Worm (Caenorhabditis elegans) whole organism, L1 larva: Measurements from ENCODE around the gene flap-1.

Experiments
- C04F5.9 ChIP-seq: sonication (generic microtip); optimal IDR thresholded peaks from 2 replicates; lab custom pipeline; 2016; ENCODE audit warnings: missing genetic modification characterization, missing compliant biosample characterization
- aha-1 ChIP-seq: fragments of 150-350 bp; optimal IDR thresholded peaks from 2 replicates; lab custom pipeline; 2014; ENCODE audit warnings: missing biosample characterization, missing genetic modification characterization
- aly-2 ChIP-seq: fragments of 150-350 bp; optimal IDR thresholded peaks from 2 replicates; lab custom pipeline; 2014; ENCODE audit warnings: missing biosample characterization, missing genetic modification characterization
- ama-1 ChIP-seq: fragments of 150-350 bp; optimal IDR thresholded peaks from 2 replicates; lab custom pipeline; 2014
- blmp-1 ChIP-seq: fragments of 150-350 bp; optimal IDR thresholded peaks from 2 replicates; lab custom pipeline; 2014; ENCODE audit warnings: missing biosample characterization, missing genetic modification characterization
- ceh-63 ChIP-seq: fragments of 200-800 bp; sonication (Bioruptor generic); optimal IDR thresholded peaks from 2 replicates; lab custom pipeline; 2018; ENCODE audit warnings: mild to moderate bottlenecking, missing genetic modification characterization, missing compliant biosample characterization
- ceh-90 ChIP-seq: sonication (generic microtip); optimal IDR thresholded peaks from 2 replicates; lab custom pipeline; 2016; ENCODE audit warnings: missing genetic modification characterization, missing compliant biosample characterization
- ces-1 ChIP-seq: fragments of 150-350 bp; optimal IDR thresholded peaks from 2 replicates; lab custom pipeline; 2014; ENCODE audit warnings: missing biosample characterization, missing genetic modification reagents, missing genetic modification characterization
- dpl-1 ChIP-seq, 3 experiments: fragments of 150-350 bp in 2 of 3; sonication (generic microtip) in 1 of 3; optimal IDR thresholded peaks; 2 replicates each; lab custom pipeline; 2014 to 2017; ENCODE audit warnings: missing biosample characterization in 3 of 3, missing genetic modification characterization in 3 of 3, missing genetic modification reagents in 3 of 3
- dsc-1 ChIP-seq: sonication (generic microtip); optimal IDR thresholded peaks from 2 replicates; lab custom pipeline; 2016; ENCODE audit warnings: mild to moderate bottlenecking, missing genetic modification characterization, missing compliant biosample characterization
- efl-1 ChIP-seq, 4 experiments: fragments of 150-350 bp; optimal IDR thresholded peaks in 3 of 4; peaks in 1 of 4; 1 replicate in 1 of 4; 2 replicates in 3 of 4; lab custom pipeline; 2014; ENCODE audit warnings: missing biosample characterization in 2 of 4, missing genetic modification characterization in 2 of 4, missing genetic modification reagents in 2 of 4
- egl-27 ChIP-seq, 2 experiments: fragments of 150-350 bp in 1 of 2; sonication (generic microtip); optimal IDR thresholded peaks; 3 replicates each; lab custom pipeline; 2017 to 2018; ENCODE audit warnings: missing biosample characterization in 2 of 2, missing genetic modification characterization in 2 of 2, missing genetic modification reagents in 2 of 2
- ets-5 ChIP-seq: fragments of 200-800 bp; sonication (Bioruptor generic); IDR thresholded peaks from 2 replicates; pipeline ENCODE4 v1.3.6; 2022; ENCODE audit warnings: missing genetic modification characterization, missing compliant biosample characterization
- fkh-8 ChIP-seq: sonication (generic microtip); optimal IDR thresholded peaks from 2 replicates; lab custom pipeline; 2016; ENCODE audit warnings: mild to moderate bottlenecking, missing genetic modification characterization, missing compliant biosample characterization
- grh-1 ChIP-seq: fragments of 200-800 bp; sonication (Bioruptor generic); IDR thresholded peaks from 2 replicates; pipeline ENCODE4 v1.3.6; 2022; ENCODE audit warnings: missing genetic modification reagents, missing genetic modification characterization, missing compliant biosample characterization
- hlh-4 ChIP-seq: sonication (generic microtip); optimal IDR thresholded peaks from 2 replicates; lab custom pipeline; 2016; ENCODE audit warnings: mild to moderate bottlenecking, missing genetic modification characterization, missing compliant biosample characterization
- isw-1 ChIP-seq: fragments of 200-800 bp; sonication (Bioruptor generic); IDR thresholded peaks from 2 replicates; pipeline ENCODE4 v1.3.6; 2022; ENCODE audit warnings: missing genetic modification characterization, missing compliant biosample characterization
- lin-35 ChIP-seq, 2 experiments: fragments of 150-350 bp; optimal IDR thresholded peaks; 2 replicates each; lab custom pipeline; 2014; ENCODE audit warnings: missing biosample characterization in 2 of 2, missing genetic modification characterization in 2 of 2, missing genetic modification reagents in 2 of 2
- lin-39 ChIP-seq: fragments of 150-350 bp; optimal IDR thresholded peaks from 2 replicates; lab custom pipeline; 2014; ENCODE audit warnings: missing biosample characterization, missing genetic modification reagents, missing genetic modification characterization
- lir-3 ChIP-seq: sonication (generic microtip); optimal IDR thresholded peaks from 2 replicates; lab custom pipeline; 2016; ENCODE audit warnings: mild to moderate bottlenecking, missing genetic modification characterization, moderate library complexity, missing compliant biosample characterization; ENCODE audit not compliant: poor library complexity
- lsy-2 ChIP-seq, 2 experiments: fragments of 150-350 bp; optimal IDR thresholded peaks; 2 replicates each; lab custom pipeline; 2014; ENCODE audit warnings: missing biosample characterization in 2 of 2, missing genetic modification characterization in 2 of 2
- mdl-1 ChIP-seq, 2 experiments: fragments of 150-350 bp; optimal IDR thresholded peaks; 2 replicates each; lab custom pipeline; 2014 to 2017; ENCODE audit warnings: missing biosample characterization in 2 of 2, missing genetic modification characterization in 2 of 2, inconsistent platforms in 1 of 2
- mef-2 ChIP-seq: fragments of 150-350 bp; optimal IDR thresholded peaks from 2 replicates; lab custom pipeline; 2014; ENCODE audit warnings: missing biosample characterization, missing genetic modification characterization
- mep-1 ChIP-seq: fragments of 150-350 bp; optimal IDR thresholded peaks from 2 replicates; lab custom pipeline; 2014; ENCODE audit warnings: missing biosample characterization, missing genetic modification characterization
- nhr-11 ChIP-seq: fragments of 150-350 bp; optimal IDR thresholded peaks from 2 replicates; lab custom pipeline; 2014; ENCODE audit warnings: missing biosample characterization, missing genetic modification characterization
- nhr-47 ChIP-seq: sonication (generic microtip); optimal IDR thresholded peaks from 2 replicates; lab custom pipeline; 2016; ENCODE audit warnings: mild to moderate bottlenecking, missing genetic modification characterization, moderate library complexity, missing compliant biosample characterization
- nhr-71 ChIP-seq: sonication (generic microtip); optimal IDR thresholded peaks from 2 replicates; lab custom pipeline; 2016; ENCODE audit warnings: mild to moderate bottlenecking, missing genetic modification characterization, moderate library complexity, missing compliant biosample characterization
- nhr-76 ChIP-seq: sonication (generic microtip); optimal IDR thresholded peaks from 2 replicates; lab custom pipeline; 2017; ENCODE audit warnings: missing biosample characterization, missing genetic modification characterization
- nhr-85 ChIP-seq: sonication (generic microtip); peaks from one replicate; lab custom pipeline; 2016; ENCODE audit warnings: missing genetic modification characterization, inconsistent platforms, missing compliant biosample characterization
- nhr-90 ChIP-seq: sonication (generic microtip); optimal IDR thresholded peaks from 2 replicates; lab custom pipeline; 2016; ENCODE audit warnings: mild to moderate bottlenecking, missing genetic modification characterization, missing compliant biosample characterization; ENCODE audit not compliant: poor library complexity
- pax-3 ChIP-seq: fragments of 200-800 bp; sonication (Bioruptor generic); optimal IDR thresholded peaks from 2 replicates; lab custom pipeline; 2018; ENCODE audit warnings: mild to moderate bottlenecking, missing genetic modification characterization, moderate library complexity, missing compliant biosample characterization
- pqm-1 ChIP-seq: sonication (generic microtip); optimal IDR thresholded peaks from 3 replicates; lab custom pipeline; 2017; ENCODE audit warnings: missing biosample characterization, missing genetic modification characterization
- rnt-1 ChIP-seq: sonication (generic microtip); optimal IDR thresholded peaks from 2 replicates; lab custom pipeline; 2016; ENCODE audit warnings: mild to moderate bottlenecking, missing genetic modification characterization, moderate library complexity, missing compliant biosample characterization
- skn-1 ChIP-seq: fragments of 150-350 bp; optimal IDR thresholded peaks from 2 replicates; lab custom pipeline; 2014; ENCODE audit warnings: missing biosample characterization, missing genetic modification characterization
- snpc-4 ChIP-seq: fragments of 150-350 bp; optimal IDR thresholded peaks from 2 replicates; lab custom pipeline; 2014; ENCODE audit warnings: missing biosample characterization, missing genetic modification characterization
- swsn-7 ChIP-seq: sonication (generic microtip); optimal IDR thresholded peaks from 2 replicates; lab custom pipeline; 2016; ENCODE audit warnings: missing genetic modification characterization, missing compliant biosample characterization
- tbx-2 ChIP-seq: sonication (generic microtip); optimal IDR thresholded peaks from 2 replicates; lab custom pipeline; 2016; ENCODE audit warnings: missing genetic modification characterization, missing compliant biosample characterization
- unc-130 ChIP-seq: fragments of 150-350 bp; optimal IDR thresholded peaks from 2 replicates; lab custom pipeline; 2017; ENCODE audit warnings: missing biosample characterization, missing genetic modification characterization, inconsistent platforms
- unc-98 ChIP-seq: fragments of 200-800 bp; sonication (Bioruptor generic); IDR thresholded peaks from 2 replicates; pipeline ENCODE4 v1.3.6; 2022; ENCODE audit warnings: missing genetic modification characterization, missing compliant biosample characterization
- vab-15 ChIP-seq: sonication (generic microtip); optimal IDR thresholded peaks from 2 replicates; lab custom pipeline; 2017; ENCODE audit warnings: missing genotype, mild to moderate bottlenecking, missing genetic modification characterization, missing compliant biosample characterization
- zag-1 ChIP-seq: fragments of 150-350 bp; optimal IDR thresholded peaks from 2 replicates; lab custom pipeline; 2014; ENCODE audit warnings: missing biosample characterization, missing genetic modification characterization
- zip-4 ChIP-seq: fragments of 200-800 bp; sonication (Bioruptor generic); optimal IDR thresholded peaks from 2 replicates; lab custom pipeline; 2018; ENCODE audit warnings: mild to moderate bottlenecking, missing genetic modification characterization, moderate library complexity, missing compliant biosample characterization
- ztf-11 ChIP-seq, 2 experiments: sonication (generic microtip); optimal IDR thresholded peaks; 2 replicates each; lab custom pipeline; 2016 to 2017; ENCODE audit warnings: missing genetic modification characterization in 2 of 2, missing biosample characterization in 1 of 2, missing compliant biosample characterization in 1 of 2
- ztf-4 ChIP-seq: fragments of 150-350 bp; optimal IDR thresholded peaks from 2 replicates; lab custom pipeline; 2014; ENCODE audit warnings: missing biosample characterization, missing genetic modification characterization

The flap-1 gene

ce11 chrIII:6884203-6884602, 44.4 kb downstream of the flap-1 start, which contains the start of gene med-2:
med-2 (plus strand) TSS chrIII:6884503.
- TF ChIP-seq vab-15 (tag; lab: Kevin White, UChicago): no peak
- no peak for TF ChIP-seq ztf-11 (tag; optimal IDR thresholded peaks at IDR 0.05; lab: Kevin White, UChicago)
- TF ChIP-seq pqm-1 (tag; lab: Kevin White, UChicago): no peak
- TF ChIP-seq zag-1 (tag; lab: Kevin White, UChicago): no peak
- no peak for TF ChIP-seq snpc-4 (tag; lab: Kevin White, UChicago)
- no peak for TF ChIP-seq aly-2 (tag; lab: Kevin White, UChicago)
- no peak for TF ChIP-seq ets-5 (GFP tag; lab: Robert Waterston, UW)
- no peak for TF ChIP-seq zip-4 (GFP tag; lab: Kevin White, UChicago)
- TF ChIP-seq nhr-47: no peak
- no peak for TF ChIP-seq mdl-1 (tag; optimal IDR thresholded peaks at IDR 0.05; lab: Kevin White, UChicago)
- no peak for TF ChIP-seq skn-1 (tag; lab: Kevin White, UChicago)
- TF ChIP-seq lir-3 (tag; lab: Kevin White, UChicago): no peak
- no peak for TF ChIP-seq rnt-1 (tag; lab: Kevin White, UChicago)
- no peak for TF ChIP-seq unc-98
- TF ChIP-seq ama-1 (lab: Kevin White, UChicago): no peak
- no peak for TF ChIP-seq dpl-1 (GFP tag; optimal IDR thresholded peaks at IDR 0.05; lab: Kevin White, UChicago)
- no peak for TF ChIP-seq ztf-4 (tag; lab: Kevin White, UChicago)
- TF ChIP-seq fkh-8 (tag; lab: Kevin White, UChicago): no peak
- TF ChIP-seq unc-130 (tag; lab: Kevin White, UChicago): no peak

- TF ChIP-seq ces-1: no peak
- TF ChIP-seq lin-39 (tag; lab: Kevin White, UChicago): no peak
- TF ChIP-seq dpl-1 (GFP tag; optimal IDR thresholded peaks at IDR 0.05; lab: Kevin White, UChicago): no peak
- no peak for TF ChIP-seq egl-27 (tag; optimal IDR thresholded peaks at IDR 0.05; lab: Kevin White, UChicago)
- no peak for TF ChIP-seq C04F5.9 (tag; lab: Kevin White, UChicago)
- TF ChIP-seq blmp-1: no peak
- TF ChIP-seq nhr-90: no peak
- TF ChIP-seq mef-2 (tag; lab: Kevin White, UChicago): no peak
- no peak for TF ChIP-seq mep-1 (tag; lab: Kevin White, UChicago)
- TF ChIP-seq hlh-4 (tag; lab: Kevin White, UChicago): no peak
- no peak for TF ChIP-seq swsn-7 (tag; lab: Kevin White, UChicago)
- no peak for TF ChIP-seq ceh-90
- TF ChIP-seq tbx-2 (tag; lab: Kevin White, UChicago): no peak
- TF ChIP-seq pax-3 (tag; lab: Kevin White, UChicago): no peak
- TF ChIP-seq fkh-8 (tag; lab: Kevin White, UChicago): peak; percentile 63
- TF ChIP-seq nhr-76 (tag; lab: Kevin White, UChicago): no peak
- TF ChIP-seq zip-4 (GFP tag; lab: Kevin White, UChicago): no peak
- no peak for TF ChIP-seq aha-1
- no peak for TF ChIP-seq skn-1 (tag; lab: Kevin White, UChicago)
- no peak for TF ChIP-seq unc-130 (tag; lab: Kevin White, UChicago)
- no peak for TF ChIP-seq ceh-63 (GFP tag; lab: Kevin White, UChicago)
- no peak for TF ChIP-seq lin-35 (GFP tag; optimal IDR thresholded peaks at IDR 0.05; lab: Kevin White, UChicago)
- TF ChIP-seq isw-1: no peak
- peak; percentile 8 for TF ChIP-seq nhr-85
- TF ChIP-seq efl-1 (optimal IDR thresholded peaks at IDR 0.05; lab: Kevin White, UChicago): no peak
- peak in 1 of 2 experiments; percentile 63 for TF ChIP-seq efl-1 (GFP tag; optimal IDR thresholded peaks at IDR 0.05 in 1 of 2; lab: Kevin White, UChicago)
- TF ChIP-seq ztf-4 (tag; lab: Kevin White, UChicago): no peak
- peak; percentile 56 for TF ChIP-seq dsc-1 (tag; lab: Kevin White, UChicago)
- no peak for TF ChIP-seq nhr-71 (tag; lab: Kevin White, UChicago)
- TF ChIP-seq nhr-11 (tag; lab: Kevin White, UChicago): no peak
- no peak for TF ChIP-seq snpc-4 (tag; lab: Kevin White, UChicago)
- no peak for TF ChIP-seq grh-1 (GFP tag; lab: Robert Waterston, UW)
- no peak for TF ChIP-seq lsy-2 (tag; optimal IDR thresholded peaks at IDR 0.05; lab: Kevin White, UChicago)
Observed at ce11 chrIII:6881745-6882144, 46.9 kb downstream of the flap-1 start.
